Worm (Caenorhabditis elegans): ENCODE data around the gene pho-11.

pho-11 gene

ce11 chrII:9970438-9971092 is 38.9 kb downstream of the pho-11 start, which contains the start of gene R53.5 (continued):
- peak; percentile 3 for TF ChIP-seq pqm-1 (tag; optimal IDR thresholded peaks at IDR 0.05)
- TF ChIP-seq ceh-82 (tag; optimal IDR thresholded peaks at IDR 0.05): no peak
- no peak for TF ChIP-seq nhr-11 (tag; optimal IDR thresholded peaks at IDR 0.05)
- TF ChIP-seq unc-39 (tag; optimal IDR thresholded peaks at IDR 0.05): no peak
- no peak for TF ChIP-seq rbr-2 (tag; optimal IDR thresholded peaks at IDR 0.05)
- no peak for TF ChIP-seq F44E2.7 (GFP tag; IDR thresholded peaks at IDR 0.05)
- no peak for TF ChIP-seq F49E8.2 (tag; optimal IDR thresholded peaks at IDR 0.05; ENCODE audit: borderline replicate concordance)
- no peak for TF ChIP-seq cey-2 (tag; optimal IDR thresholded peaks at IDR 0.05; ENCODE audit: borderline replicate concordance, insufficient read depth)
- no peak for TF ChIP-seq fos-1 (tag; optimal IDR thresholded peaks at IDR 0.05)
- TF ChIP-seq dpl-1 (GFP tag; optimal IDR thresholded peaks at IDR 0.05): no peak
- no peak for TF ChIP-seq ZK337.2 (GFP tag; IDR thresholded peaks at IDR 0.05)
- no peak for TF ChIP-seq lin-1 (GFP tag; IDR thresholded peaks at IDR 0.05)
- no peak for TF ChIP-seq nhr-48 (tag; optimal IDR thresholded peaks at IDR 0.05)
- peak; percentile 41 for TF ChIP-seq nhr-28 (tag; optimal IDR thresholded peaks at IDR 0.05)
- peak; percentile 22 for TF ChIP-seq nhr-77 (tag; optimal IDR thresholded peaks at IDR 0.05)
- no peak for TF ChIP-seq nhr-102 (tag; optimal IDR thresholded peaks at IDR 0.05)

- TF ChIP-seq ceh-82 (tag; optimal IDR thresholded peaks at IDR 0.05): no peak
- no peak for TF ChIP-seq zip-11 (GFP tag; IDR thresholded peaks at IDR 0.05)
- TF ChIP-seq nhr-28 (tag; optimal IDR thresholded peaks at IDR 0.05): peak; percentile 62
- TF ChIP-seq snpc-4 (tag; optimal IDR thresholded peaks at IDR 0.05): no peak
- no peak for TF ChIP-seq skn-1 (tag; optimal IDR thresholded peaks at IDR 0.05)
- no peak for TF ChIP-seq Y48G9A.11 (GFP tag; IDR thresholded peaks at IDR 0.05)
- TF ChIP-seq nhr-48 (tag; optimal IDR thresholded peaks at IDR 0.05): peak; percentile 29
- TF ChIP-seq ctbp-1 (GFP tag; IDR thresholded peaks at IDR 0.05): no peak
- peak; percentile 8 for TF ChIP-seq nhr-102 (tag; optimal IDR thresholded peaks at IDR 0.05)
- TF ChIP-seq dmd-6 (GFP tag; IDR thresholded peaks at IDR 0.05): peak; percentile 86
- no peak for TF ChIP-seq set-16 (GFP tag; IDR thresholded peaks at IDR 0.05)
- peak in 1 of 2 experiments; percentile 98 for TF ChIP-seq unc-62 (GFP tag; optimal IDR thresholded peaks at IDR 0.05 in 1 of 2)
- TF ChIP-seq unc-62 (tag; optimal IDR thresholded peaks at IDR 0.05): no peak
- peak; percentile 73 for TF ChIP-seq pqm-1 (tag; optimal IDR thresholded peaks at IDR 0.05)
- TF ChIP-seq dmd-8 (GFP tag; IDR thresholded peaks at IDR 0.05): no peak
- TF ChIP-seq lin-1 (GFP tag; IDR thresholded peaks at IDR 0.05): no peak
- TF ChIP-seq hmg-1.1 (GFP tag; IDR thresholded peaks at IDR 0.05): no peak
- no peak for TF ChIP-seq daf-16 (GFP tag; optimal IDR thresholded peaks at IDR 0.05)
- peak; percentile 74 for TF ChIP-seq daf-16 (tag; optimal IDR thresholded peaks at IDR 0.05)
- TF ChIP-seq nhr-77 (tag; optimal IDR thresholded peaks at IDR 0.05): peak; percentile 16
- TF ChIP-seq aha-1 (tag): no peak
- TF ChIP-seq dve-1 (tag; optimal IDR thresholded peaks at IDR 0.05; ENCODE audit: insufficient read depth): peak; percentile 65
- TF ChIP-seq php-3 (GFP tag; IDR thresholded peaks at IDR 0.05): peak; percentile 95
- TF ChIP-seq zfp-2 (tag; optimal IDR thresholded peaks at IDR 0.05): no peak
- TF ChIP-seq ces-1 (GFP tag; optimal IDR thresholded peaks at IDR 0.05): no peak
- TF ChIP-seq hlh-30 (tag; optimal IDR thresholded peaks at IDR 0.05; ENCODE audit: insufficient read depth): no peak
- TF ChIP-seq hlh-11 (tag; optimal IDR thresholded peaks at IDR 0.05): peak; percentile 90
- no peak for TF ChIP-seq F26F4.8 (GFP tag; conservative IDR thresholded peaks at IDR 0.05)
- no peak for TF ChIP-seq fkh-10 (GFP tag; optimal IDR thresholded peaks at IDR 0.05)
These were observed 42.6 kb downstream of the pho-11 start for ce11 chrII:9974210-9974609.

- TF ChIP-seq nhr-25 (tag; optimal IDR thresholded peaks at IDR 0.05; ENCODE audit: borderline replicate concordance, insufficient read depth): peak; percentile 88
- peak; percentile 95 for TF ChIP-seq hlh-11 (tag; optimal IDR thresholded peaks at IDR 0.05)
- peak; percentile 80 for TF ChIP-seq hmg-1.1 (GFP tag; IDR thresholded peaks at IDR 0.05)
- TF ChIP-seq pha-4 (GFP tag; IDR thresholded peaks at IDR 0.05): peak; percentile 76
- TF ChIP-seq pha-4 (tag; optimal IDR thresholded peaks at IDR 0.05): peak; percentile 80
- TF ChIP-seq arid-1 (GFP tag; conservative IDR thresholded peaks at IDR 0.05): 0 out of 2 replicates have a peak, but pooled peaks have one; percentile 24
- TF ChIP-seq ZK337.2 (GFP tag; IDR thresholded peaks at IDR 0.05): no peak
- peak; percentile 55 for TF ChIP-seq mxl-3 (GFP tag; optimal IDR thresholded peaks at IDR 0.05)
- peak; percentile 77 for TF ChIP-seq mes-2 (tag; optimal IDR thresholded peaks at IDR 0.05; ENCODE audit: poor library complexity, severe bottlenecking)
- TF ChIP-seq gei-8 (GFP tag; optimal IDR thresholded peaks at IDR 0.05): no peak
- peak; percentile 73 for TF ChIP-seq mep-1 (tag; optimal IDR thresholded peaks at IDR 0.05)
- TF ChIP-seq madf-5 (GFP tag; IDR thresholded peaks at IDR 0.05): 0 out of 4 replicates have a peak, but pooled peaks of 1 of the 2 experiments have one; percentile 9
- no peak for TF ChIP-seq skn-1 (tag; optimal IDR thresholded peaks at IDR 0.05)
- TF ChIP-seq nhr-41 (GFP tag; IDR thresholded peaks at IDR 0.05): 0 out of 2 replicates have a peak, but pooled peaks have one; percentile 28
These were observed 43.3 kb downstream of the pho-11 start, which contains the start of gene aakg-5 for ce11 chrII:9974967-9975366. Gene aakg-5, minus strand, starts transcription at chrII:9975125.

Data from whole organism, L4 larva.